Worm (Caenorhabditis elegans): ENCODE measurements around the gene coq-6.

Gene coq-6

DNA sequence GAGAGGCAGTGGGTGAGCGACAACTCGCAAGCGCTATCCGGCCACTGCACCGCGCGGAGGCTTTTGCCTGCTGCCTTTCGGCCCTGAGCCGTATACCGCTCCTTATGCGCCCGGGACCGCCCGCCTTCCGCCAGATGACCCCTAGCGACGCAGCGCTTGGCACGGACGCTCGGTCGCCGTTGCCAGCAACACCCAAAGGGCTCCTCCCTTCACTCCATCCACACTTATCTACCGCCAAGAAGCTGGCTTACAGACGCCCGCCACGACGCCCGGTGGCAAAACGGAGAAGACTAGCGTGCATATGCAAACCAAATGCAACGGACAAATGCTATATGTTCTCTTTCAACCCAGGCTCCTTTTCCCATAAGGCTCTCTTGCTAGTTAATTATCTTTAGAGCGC, 43.2 kb upstream of the coq-6 start (continued):
- TF ChIP-seq egrh-3 (GFP tag; IDR thresholded peaks at IDR 0.05) (peak; percentile 93), nhr-27 (tag; optimal IDR thresholded peaks at IDR 0.05) (no peak), ztf-6 (GFP tag; IDR thresholded peaks at IDR 0.05) (no peak), zim-3 (tag; optimal IDR thresholded peaks at IDR 0.05) (no peak), F33H1.4 (GFP tag; IDR thresholded peaks at IDR 0.05) (no peak), nhr-90 (tag; optimal IDR thresholded peaks at IDR 0.05) (no peak), nfya-2 (GFP tag; IDR thresholded peaks at IDR 0.05) (no peak), somi-1 (GFP tag; optimal IDR thresholded peaks at IDR 0.05) (no peak), madf-3 (GFP tag; IDR thresholded peaks at IDR 0.05) (no peak), rcor-1 (GFP tag; IDR thresholded peaks at IDR 0.05) (no peak)

DNA sequence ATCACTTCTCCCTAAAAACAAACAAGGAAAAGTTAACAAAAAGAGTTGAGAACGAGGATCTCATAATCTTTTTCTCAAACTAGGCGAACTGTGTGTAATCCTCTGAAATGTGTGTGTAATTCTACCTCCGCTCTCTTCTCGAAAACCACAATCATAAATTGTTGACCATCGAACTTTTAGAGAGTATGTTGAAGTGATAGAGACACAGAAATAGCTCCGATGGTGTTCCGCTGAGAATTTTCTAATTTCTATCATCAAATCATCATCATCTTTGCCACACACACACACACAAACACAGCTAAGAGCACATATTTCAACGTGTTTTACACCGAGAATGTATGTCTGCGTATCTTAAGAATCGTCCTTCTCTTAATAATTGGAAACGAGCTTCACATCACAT, 41.0 kb upstream of the coq-6 start:
- TF ChIP-seq fkh-3 (tag; optimal IDR thresholded peaks at IDR 0.05) (no peak), F57A8.1 (GFP tag; optimal IDR thresholded peaks at IDR 0.05) (no peak), nhr-120 (GFP tag; IDR thresholded peaks at IDR 0.05) (no peak), nhr-90 (tag; optimal IDR thresholded peaks at IDR 0.05) (no peak), zim-3 (tag; optimal IDR thresholded peaks at IDR 0.05) (no peak)

DNA sequence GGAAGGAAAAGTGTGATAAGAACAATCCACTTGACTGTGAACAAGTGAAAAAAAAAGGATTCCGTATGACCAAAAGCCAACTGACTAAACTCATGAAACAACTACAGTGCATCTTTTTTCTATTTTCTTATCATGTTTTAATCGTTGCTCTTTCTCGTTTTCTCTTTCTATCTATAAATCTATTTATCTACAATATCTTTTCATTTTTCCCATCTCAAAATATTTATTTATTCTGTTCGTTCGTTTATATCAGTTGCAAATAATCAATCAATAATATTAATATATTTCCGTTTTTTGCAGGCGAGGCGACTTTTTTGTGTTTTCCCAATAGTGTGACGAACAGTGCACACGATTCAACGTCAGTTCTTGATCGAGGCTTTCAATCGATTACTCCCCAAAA, 39.2 kb upstream of the coq-6 start, which contains the start of gene F44A2.5:
TSS of gene F44A2.5 (plus strand) at position 301 of the 400 bp plus-strand sequence.
- TF ChIP-seq ztf-26 (tag; optimal IDR thresholded peaks at IDR 0.05): no peak

DNA sequence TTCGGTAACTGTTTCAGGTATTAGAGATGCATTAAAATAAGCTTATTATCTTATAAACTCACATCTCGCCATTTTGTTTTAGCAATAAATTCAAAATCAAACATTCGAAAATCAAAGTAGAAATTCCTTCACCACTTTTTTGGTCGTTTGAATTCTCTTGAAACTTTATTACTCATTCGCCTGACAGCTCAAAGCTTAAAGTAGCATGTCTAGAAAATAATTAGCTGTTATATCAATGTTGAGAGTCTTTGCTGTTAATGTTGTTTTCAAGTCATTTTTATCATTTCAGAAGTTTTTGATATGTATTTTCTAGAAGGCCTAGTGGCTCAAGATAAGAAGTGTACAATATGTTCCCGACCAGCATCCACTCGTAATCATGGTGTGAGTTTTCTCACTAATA, 33.5 kb upstream of the coq-6 start, which contains the start of gene nhr-39:
TSS of gene nhr-39 (plus strand) at position 301 of the 400 bp plus-strand sequence.
- TF ChIP-seq aptf-3 (GFP tag; IDR thresholded peaks at IDR 0.05): no peak
- TF ChIP-seq lin-54 (GFP tag; optimal IDR thresholded peaks at IDR 0.05): no peak
- no peak for TF ChIP-seq cebp-2 (GFP tag; IDR thresholded peaks at IDR 0.05)
- TF ChIP-seq ceh-27 (GFP tag; optimal IDR thresholded peaks at IDR 0.05): no peak
- no peak for TF ChIP-seq F55B11.4 (tag; optimal IDR thresholded peaks at IDR 0.05; ENCODE audit: borderline replicate concordance, insufficient read depth)
- no peak for TF ChIP-seq dpff-1 (tag; optimal IDR thresholded peaks at IDR 0.05)
- no peak for TF ChIP-seq lir-1 (GFP tag; conservative IDR thresholded peaks at IDR 0.05)

DNA sequence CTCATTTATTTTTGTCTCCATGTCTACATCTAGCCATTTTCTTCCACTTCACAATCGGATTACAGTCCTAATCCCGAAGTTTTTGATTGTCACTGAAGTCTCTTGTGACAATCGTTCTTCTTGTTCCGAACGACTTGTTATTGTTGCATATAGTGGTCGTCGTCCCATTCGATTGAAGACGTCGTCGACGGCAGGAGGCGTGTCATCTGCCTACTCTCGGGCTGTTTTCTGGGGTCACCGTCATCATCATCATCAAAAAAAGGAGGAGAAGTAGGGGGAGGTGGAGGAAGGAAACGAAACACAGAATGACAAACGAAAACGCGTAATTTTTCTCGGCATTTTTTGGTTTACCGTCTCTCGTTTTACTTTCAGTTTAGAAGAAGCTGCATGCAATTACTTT, 31.4 kb upstream of the coq-6 start, which contains the start of gene F44A2.3:
TSS of gene F44A2.3 (plus strand) at position 301 of the 400 bp plus-strand sequence.
- TF ChIP-seq him-1 (tag; optimal IDR thresholded peaks at IDR 0.05) (no peak), nhr-90 (tag; optimal IDR thresholded peaks at IDR 0.05) (no peak), lin-54 (GFP tag; optimal IDR thresholded peaks at IDR 0.05) (no peak), ceh-100 (GFP tag; IDR thresholded peaks at IDR 0.05) (no peak), die-1 (tag; optimal IDR thresholded peaks at IDR 0.05) (no peak), C06A6.2 (GFP tag; conservative IDR thresholded peaks at IDR 0.05) (no peak), rec-8 (tag; optimal IDR thresholded peaks at IDR 0.05) (no peak), D2030.7 (GFP tag; IDR thresholded peaks at IDR 0.05) (no peak), egrh-3 (GFP tag; IDR thresholded peaks at IDR 0.05) (no peak), let-607 (tag; optimal IDR thresholded peaks at IDR 0.05) (no peak), lin-40 (tag; optimal IDR thresholded peaks at IDR 0.05) (no peak), F57C9.4 (tag; optimal IDR thresholded peaks at IDR 0.05) (no peak), ceh-79 (tag; optimal IDR thresholded peaks at IDR 0.05) (no peak), nhr-80 (tag; optimal IDR thresholded peaks at IDR 0.05) (no peak), snpc-1.1 (tag; optimal IDR thresholded peaks at IDR 0.05; ENCODE audit: insufficient read depth) (no peak)
